Worm (Caenorhabditis elegans) whole organism, L4/young adult: ENCODE data around the gene srx-2.

Experiments
- W03F9.2 ChIP-seq: fragments of 150-350 bp; optimal IDR thresholded peaks from 2 replicates; lab custom pipeline; 2014; ENCODE audit warnings: missing biosample characterization, missing genetic modification characterization
- dao-5 ChIP-seq: sonication (generic microtip); optimal IDR thresholded peaks from 2 replicates; lab custom pipeline; 2016; ENCODE audit warnings: missing genotype, missing genetic modification characterization, moderate library complexity, missing compliant biosample characterization
- him-1 ChIP-seq: sonication (generic microtip); optimal IDR thresholded peaks from 2 replicates; lab custom pipeline; 2016; ENCODE audit warnings: missing genotype, missing genetic modification reagents, missing genetic modification characterization, missing compliant biosample characterization

srx-2 gene

DNA sequence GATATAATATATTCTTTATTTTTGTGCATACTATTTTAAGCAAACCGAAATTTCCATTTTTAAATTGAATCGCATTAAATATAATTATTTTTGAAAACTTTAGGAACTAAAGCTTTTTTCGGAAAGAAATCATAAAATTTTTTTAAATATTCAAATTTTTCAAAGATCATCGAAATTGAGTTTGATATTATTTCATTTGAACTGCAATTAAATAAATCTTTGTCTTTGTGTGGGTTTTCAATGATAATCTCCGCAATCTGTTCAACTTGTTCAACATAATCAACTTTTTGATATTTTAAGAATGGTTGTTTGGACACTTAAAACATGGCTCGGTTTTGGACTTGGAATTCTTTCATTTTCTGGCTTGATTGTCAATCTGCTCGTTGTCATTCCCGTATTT, at the start of gene srx-2:
srx-2 (plus strand) TSS at position 301 of the 400 bp plus-strand sequence.
- no peak for TF ChIP-seq him-1 (tag; lab: Kevin White, UChicago)
- TF ChIP-seq dao-5 (tag; lab: Kevin White, UChicago) = no peak
- no peak for TF ChIP-seq W03F9.2 (tag; lab: Kevin White, UChicago)

DNA sequence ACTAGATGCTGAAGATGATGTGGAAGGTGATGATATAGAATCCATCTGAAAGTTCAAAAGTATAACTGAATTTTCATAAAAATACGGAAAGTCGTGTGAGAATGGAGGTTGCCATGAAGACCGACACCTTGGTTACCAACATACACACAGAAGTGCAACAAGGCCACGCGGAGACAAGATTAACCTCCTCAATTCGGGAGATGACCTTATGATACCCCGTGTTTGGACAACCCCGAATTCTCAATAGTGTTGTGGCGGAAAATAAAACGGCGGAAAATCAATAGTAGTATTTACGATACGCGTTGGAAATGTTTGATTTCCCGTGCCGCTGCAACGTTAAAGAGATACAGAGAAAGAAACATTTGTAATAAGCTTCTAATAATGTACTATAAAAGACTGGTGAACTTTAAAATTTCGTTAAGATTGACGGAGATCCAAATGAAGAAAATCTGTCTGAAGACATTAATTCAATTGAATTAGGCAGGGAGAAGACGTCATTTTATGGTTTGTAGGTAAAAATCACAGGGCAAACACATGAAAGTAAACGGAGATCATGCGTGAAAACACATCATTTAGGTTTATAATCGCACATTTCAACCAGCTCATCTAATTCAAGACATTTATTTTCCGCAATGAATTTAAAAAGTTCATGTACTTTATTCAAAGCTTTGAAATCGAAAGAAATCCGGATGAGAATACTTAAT, 45.1 kb upstream of the srx-2 start, which contains the start of gene nhr-44:
nhr-44 (minus strand) TSS at position 51 of the 704 bp plus-strand sequence.
- TF ChIP-seq W03F9.2 (tag; lab: Kevin White, UChicago) (no peak), him-1 (tag; lab: Kevin White, UChicago) (no peak), dao-5 (tag; lab: Kevin White, UChicago) (no peak)

DNA sequence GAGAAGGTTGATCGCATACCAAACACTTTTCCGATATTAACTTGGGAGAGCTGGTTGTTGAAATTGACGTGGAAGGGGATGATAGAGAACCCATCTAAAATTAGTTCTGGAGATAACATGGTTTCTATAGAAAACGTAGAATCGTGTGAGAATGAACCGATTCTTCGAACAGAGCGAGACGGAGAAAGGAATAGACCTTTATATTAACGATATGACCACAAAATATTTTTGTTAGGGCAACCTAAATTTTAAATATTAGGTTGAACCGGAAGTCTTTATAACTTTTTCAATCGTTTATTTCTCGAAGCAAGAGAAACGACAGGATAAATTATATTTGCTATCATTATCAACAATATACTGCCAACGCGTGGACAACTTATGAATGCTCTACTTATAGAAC, 43.2 kb upstream of the srx-2 start, which contains the start of gene nhr-219:
nhr-219 (minus strand) TSS at position 101 of the 400 bp plus-strand sequence.
- TF ChIP-seq him-1 (tag; lab: Kevin White, UChicago) (no peak), W03F9.2 (tag; lab: Kevin White, UChicago) (no peak), dao-5 (tag; lab: Kevin White, UChicago) (no peak)

- no peak for TF ChIP-seq W03F9.2 (tag; lab: Kevin White, UChicago)
- TF ChIP-seq dao-5 (tag; lab: Kevin White, UChicago) = no peak
- TF ChIP-seq him-1 (tag; lab: Kevin White, UChicago) = no peak
Observed at ce11 chrV:8972271-8972670, 37.0 kb upstream of the srx-2 start, which contains the start of gene nhr-195. TSS of gene nhr-195 (minus strand) at chrV:8972371.

ce11 chrV:8974889-8975422, 34.3 kb upstream of the srx-2 start, which contains the start of gene nhr-143:
TSS of gene nhr-143 (minus strand) at chrV:8974939.
- TF ChIP-seq dao-5 (tag; lab: Kevin White, UChicago) (no peak), him-1 (tag; lab: Kevin White, UChicago) (no peak), W03F9.2 (tag; lab: Kevin White, UChicago) (no peak)

- TF ChIP-seq him-1 (tag; lab: Kevin White, UChicago) = no peak
- no peak for TF ChIP-seq W03F9.2 (tag; lab: Kevin White, UChicago)
- TF ChIP-seq dao-5 (tag; lab: Kevin White, UChicago) = no peak
Observed at ce11 chrV:8977895-8978294, 31.4 kb upstream of the srx-2 start.

DNA sequence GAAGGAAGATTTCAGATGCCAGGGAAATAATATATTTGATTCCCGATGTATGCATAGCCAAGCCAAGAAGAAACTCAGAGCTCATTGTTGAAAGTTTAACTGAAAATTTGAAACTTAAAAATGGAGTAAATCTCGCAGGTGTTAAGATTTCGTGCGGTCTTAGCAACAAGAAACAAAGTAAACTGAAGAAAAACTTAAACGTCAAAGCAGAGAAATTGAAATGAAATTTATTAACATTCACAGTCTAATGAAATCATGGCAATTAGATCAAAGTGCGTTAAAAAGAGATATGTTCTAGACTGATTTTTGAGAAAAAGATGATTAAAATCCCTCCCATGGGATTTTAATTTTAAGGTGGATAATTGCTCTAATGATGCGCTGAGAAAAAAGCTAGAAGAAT, 28.4 kb upstream of the srx-2 start, which contains the start of gene str-84:
str-84 (minus strand) TSS at position 101 of the 400 bp plus-strand sequence.
- TF ChIP-seq W03F9.2 (tag; lab: Kevin White, UChicago) (no peak), dao-5 (tag; lab: Kevin White, UChicago) (no peak), him-1 (tag; lab: Kevin White, UChicago) (no peak)

DNA sequence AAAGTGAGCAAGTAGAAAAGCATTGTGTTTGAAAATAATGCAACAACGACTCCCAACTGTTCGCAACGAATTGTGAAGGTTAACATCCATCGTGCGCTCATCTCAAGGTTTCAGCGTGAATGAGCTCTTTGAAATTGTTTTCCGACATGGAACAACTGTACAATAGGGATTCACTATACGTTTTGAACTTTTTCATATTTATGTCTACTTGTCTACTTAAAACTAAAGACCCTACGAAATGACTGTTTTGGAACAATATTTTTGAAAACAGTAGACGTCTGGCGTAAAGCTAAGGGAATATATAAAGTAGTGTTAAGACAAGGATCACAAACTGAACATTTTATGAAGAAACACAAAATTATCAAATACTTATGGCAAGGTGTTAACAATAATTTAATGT, 25.7 kb upstream of the srx-2 start, which contains the start of gene str-86:
str-86 (minus strand) TSS at position 101 of the 400 bp plus-strand sequence.
- TF ChIP-seq dao-5 (tag; lab: Kevin White, UChicago) (no peak), him-1 (tag; lab: Kevin White, UChicago) (no peak), W03F9.2 (tag; lab: Kevin White, UChicago) (no peak)

DNA sequence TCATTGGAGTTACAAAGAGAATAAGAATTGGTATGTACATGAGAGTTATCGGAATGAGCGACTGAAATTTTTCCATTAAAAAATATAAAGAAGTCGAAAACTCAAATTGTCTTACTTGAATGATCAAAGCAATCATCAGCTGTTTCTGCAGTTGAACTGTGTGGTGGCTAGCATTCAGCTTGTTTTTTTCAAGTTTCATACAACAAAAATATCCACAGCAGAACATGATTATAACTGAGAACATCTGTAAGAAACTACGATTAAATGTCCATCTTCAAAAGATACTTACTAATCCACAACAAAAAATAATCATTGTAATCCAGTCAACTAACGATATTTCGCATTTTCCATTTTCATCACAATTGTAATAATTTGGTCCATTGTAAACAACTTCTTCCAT, 24.5 kb upstream of the srx-2 start:
- TF ChIP-seq W03F9.2 (tag; lab: Kevin White, UChicago) (no peak), dao-5 (tag; lab: Kevin White, UChicago) (no peak), him-1 (tag; lab: Kevin White, UChicago) (no peak)

ce11 chrV:8985740-8986139, 23.5 kb upstream of the srx-2 start, which contains the start of gene str-85:
TSS of gene str-85 (minus strand) at chrV:8985840.
- TF ChIP-seq him-1 (tag; lab: Kevin White, UChicago) = no peak
- TF ChIP-seq W03F9.2 (tag; lab: Kevin White, UChicago) = no peak
- no peak for TF ChIP-seq dao-5 (tag; lab: Kevin White, UChicago)

- TF ChIP-seq him-1 (tag; lab: Kevin White, UChicago) (no peak), dao-5 (tag; lab: Kevin White, UChicago) (no peak), W03F9.2 (tag; lab: Kevin White, UChicago) (no peak)
Observed at ce11 chrV:8988104-8988503, 21.2 kb upstream of the srx-2 start, which contains the start of gene str-87. TSS of gene str-87 (minus strand) at chrV:8988204.

DNA sequence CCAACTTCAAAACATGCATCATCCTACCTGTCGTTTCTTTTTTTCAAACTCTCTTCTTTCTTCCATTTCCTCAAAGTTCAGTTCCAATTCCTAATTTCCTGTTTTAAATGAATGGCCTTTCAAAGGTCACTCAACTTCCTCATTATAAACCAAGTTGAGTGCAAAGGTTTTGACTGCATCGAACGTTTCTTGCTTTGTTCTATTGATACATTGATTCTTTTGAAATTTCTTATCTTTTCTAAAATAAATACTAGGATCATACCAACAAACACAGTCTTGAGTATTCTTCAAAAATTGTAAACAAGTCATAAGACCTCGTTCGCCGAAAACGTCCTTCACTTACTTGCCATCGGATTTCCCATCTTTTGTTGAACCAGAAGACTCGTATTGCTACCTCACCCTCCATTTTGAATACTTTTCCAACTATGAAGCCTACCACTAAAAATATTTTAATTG, 19.1 kb upstream of the srx-2 start, which contains the start of gene F59E11.7:
F59E11.7 (plus strand) TSS at position 51 of the 456 bp plus-strand sequence.
- TF ChIP-seq dao-5 (tag; lab: Kevin White, UChicago) (no peak), him-1 (tag; lab: Kevin White, UChicago) (no peak), W03F9.2 (tag; lab: Kevin White, UChicago) (no peak)

DNA sequence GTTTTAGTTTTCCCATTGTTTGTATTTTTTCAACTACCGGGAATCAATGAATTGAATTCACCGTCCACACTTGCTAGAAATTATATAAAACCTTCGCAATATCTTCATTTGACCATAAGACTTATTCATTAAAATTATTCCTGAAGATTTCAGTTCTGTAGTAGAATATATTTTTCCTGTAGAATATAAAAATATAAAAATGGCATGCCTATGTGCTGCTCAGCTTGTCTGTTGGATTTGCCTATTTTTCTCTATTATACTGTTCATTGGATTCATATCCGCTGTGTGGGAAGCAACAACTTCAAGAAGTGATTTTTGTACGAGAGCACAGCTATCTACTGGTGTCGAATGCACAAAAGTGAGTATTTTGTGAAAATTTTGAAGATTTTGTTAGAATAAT, 17.6 kb upstream of the srx-2 start, which contains the start of gene F59E11.6:
F59E11.6 (plus strand) TSS at position 111 of the 400 bp plus-strand sequence.
- TF ChIP-seq W03F9.2 (tag; lab: Kevin White, UChicago) (no peak), dao-5 (tag; lab: Kevin White, UChicago) (no peak), him-1 (tag; lab: Kevin White, UChicago) (no peak)
